Worm (Caenorhabditis elegans): ENCODE data around the gene Y48E1C.4.

ce11 chrII:13402680-13403079 is 33.9 kb downstream of the Y48E1C.4 start, which contains the start of gene pinn-4:
- TF ChIP-seq him-1 (tag; optimal IDR thresholded peaks at IDR 0.05) (no peak), W03F9.2 (tag; optimal IDR thresholded peaks at IDR 0.05) (no peak), dao-5 (tag; optimal IDR thresholded peaks at IDR 0.05) (no peak)
